Worm (Caenorhabditis elegans): ENCODE data around the gene F17C11.11.

The F17C11.11 gene

DNA sequence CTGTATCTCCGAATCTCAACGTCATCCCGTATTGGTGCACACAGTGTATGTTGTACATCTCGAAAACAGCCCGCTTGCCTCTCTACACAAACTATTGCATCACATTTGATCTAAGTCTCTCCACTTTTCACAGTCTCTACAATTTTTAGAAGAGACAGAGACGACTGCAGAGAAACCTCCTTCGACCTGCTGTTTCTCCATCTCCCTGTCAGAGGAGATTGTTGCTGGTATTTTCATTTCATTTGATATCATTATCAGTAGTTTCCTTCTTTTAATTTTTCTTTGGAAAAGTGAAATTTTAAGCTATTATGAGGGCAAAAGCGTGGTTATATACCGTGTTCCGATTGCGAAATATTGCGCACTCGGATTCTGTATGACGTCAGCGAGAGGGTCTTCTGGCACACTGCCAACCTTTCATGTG, 2.0 kb upstream of the F17C11.11 start (continued):
- TF ChIP-seq let-607 (tag; optimal IDR thresholded peaks at IDR 0.05) (peak in 1 of 2 experiments; percentile 53), ztf-26 (tag; optimal IDR thresholded peaks at IDR 0.05) (no peak), Y53G8AR.9 (GFP tag; conservative IDR thresholded peaks at IDR 0.05) (no peak), ceh-91 (GFP tag; IDR thresholded peaks at IDR 0.05) (no peak), lag-1 (GFP tag; IDR thresholded peaks at IDR 0.05) (no peak), zfh-2 (GFP tag; conservative IDR thresholded peaks at IDR 0.05) (no peak), sdz-38 (tag; optimal IDR thresholded peaks at IDR 0.05) (no peak), attf-5 (GFP tag; optimal IDR thresholded peaks at IDR 0.05) (peak; percentile 73), ets-4 (GFP tag; optimal IDR thresholded peaks at IDR 0.05) (no peak), repo-1 (tag; optimal IDR thresholded peaks at IDR 0.05) (no peak), snpc-3.4 (tag; optimal IDR thresholded peaks at IDR 0.05) (no peak), F23B12.7 (tag; optimal IDR thresholded peaks at IDR 0.05; ENCODE audit: insufficient read depth) (peak; percentile 19), hrde-1 (tag; optimal IDR thresholded peaks at IDR 0.05; ENCODE audit: borderline replicate concordance) (no peak), snpc-1.3 (tag; optimal IDR thresholded peaks at IDR 0.05; ENCODE audit: insufficient read depth) (no peak), ceh-27 (GFP tag; optimal IDR thresholded peaks at IDR 0.05) (peak; percentile 52), madf-3 (GFP tag; IDR thresholded peaks at IDR 0.05) (no peak), hsf-1 (GFP tag; IDR thresholded peaks at IDR 0.05) (no peak), bed-1 (GFP tag; IDR thresholded peaks at IDR 0.05) (no peak), dpff-1 (tag; optimal IDR thresholded peaks at IDR 0.05) (no peak), K11D2.4 (GFP tag; IDR thresholded peaks at IDR 0.05) (no peak), ztf-3 (GFP tag; optimal IDR thresholded peaks at IDR 0.05) (no peak), dpl-1 (GFP tag; optimal IDR thresholded peaks at IDR 0.05) (no peak), T07F8.4 (tag; optimal IDR thresholded peaks at IDR 0.05) (no peak), cebp-1 (GFP tag; IDR thresholded peaks at IDR 0.05) (peak; percentile 95), cebp-1 (tag; optimal IDR thresholded peaks at IDR 0.05) (peak; percentile 99), rcor-1 (GFP tag; IDR thresholded peaks at IDR 0.05) (no peak), him-1 (tag; optimal IDR thresholded peaks at IDR 0.05) (no peak), bed-2 (GFP tag; IDR thresholded peaks at IDR 0.05) (no peak), dox-1 (GFP tag; IDR thresholded peaks at IDR 0.05) (peak; percentile 62), egl-44 (GFP tag; IDR thresholded peaks at IDR 0.05) (peak; percentile 71), Y79H2A.3 (GFP tag; conservative IDR thresholded peaks at IDR 0.05) (no peak), snpc-4 (GFP tag; optimal IDR thresholded peaks at IDR 0.05) (no peak), snpc-4 (tag; optimal IDR thresholded peaks at IDR 0.05) (peak in 2 of 4 experiments; percentile 31 to 51), somi-1 (GFP tag; optimal IDR thresholded peaks at IDR 0.05) (no peak), ceh-40 (GFP tag; IDR thresholded peaks at IDR 0.05) (no peak), nhr-120 (GFP tag; IDR thresholded peaks at IDR 0.05) (no peak), snpc-1.1 (tag; optimal IDR thresholded peaks at IDR 0.05; ENCODE audit: insufficient read depth) (no peak), B0019.2 (GFP tag; conservative IDR thresholded peaks at IDR 0.05) (no peak), nhr-90 (tag; optimal IDR thresholded peaks at IDR 0.05) (peak; percentile 57), ekl-4 (GFP tag; IDR thresholded peaks at IDR 0.05) (no peak), tlf-1 (GFP tag; optimal IDR thresholded peaks at IDR 0.05) (peak; percentile 42), aptf-2 (GFP tag; conservative IDR thresholded peaks at IDR 0.05) (no peak), ztf-18 (tag; optimal IDR thresholded peaks at IDR 0.05) (no peak), ceh-58 (GFP tag; IDR thresholded peaks at IDR 0.05) (no peak), nfyb-1 (GFP tag; IDR thresholded peaks at IDR 0.05) (peak; percentile 68; the same call in 1 of the 2 replicates), sptf-2 (GFP tag; optimal IDR thresholded peaks at IDR 0.05) (no peak), rec-8 (tag; optimal IDR thresholded peaks at IDR 0.05) (no peak), ceh-100 (GFP tag; IDR thresholded peaks at IDR 0.05) (no peak)

All from whole organism, young adult.